Fruit fly (Drosophila melanogaster): ENCODE results near the gene CG13474.

The CG13474 gene

dm6 chr3L:14655178-14655577 is 41.7 kb downstream of the CG13474 start (continued):
- peak; percentile 73 for TF ChIP-seq abd-A (tag; optimal IDR thresholded peaks at IDR 0.05)
- TF ChIP-seq sug (tag; optimal IDR thresholded peaks at IDR 0.05), result no peak
- no peak for TF ChIP-seq sc (optimal IDR thresholded peaks at IDR 0.05)
- TF ChIP-seq sc (GFP tag; optimal IDR thresholded peaks at IDR 0.05), result no peak
- no peak for TF ChIP-seq CG11456 (GFP tag; IDR thresholded peaks at IDR 0.05)
- TF ChIP-seq CG2712 (tag; optimal IDR thresholded peaks at IDR 0.05), result no peak
- TF ChIP-seq CG12744 (GFP tag; optimal IDR thresholded peaks at IDR 0.05), result no peak
- TF ChIP-seq NC2α (GFP tag; optimal IDR thresholded peaks at IDR 0.05), result no peak
- no peak for TF ChIP-seq Sry-β (GFP tag; optimal IDR thresholded peaks at IDR 0.05)
- no peak for TF ChIP-seq ATbp (GFP tag; optimal IDR thresholded peaks at IDR 0.05)
- TF ChIP-seq ab (GFP tag; optimal IDR thresholded peaks at IDR 0.05), result no peak
- TF ChIP-seq knrl (GFP tag; IDR thresholded peaks at IDR 0.05; ENCODE audit: partially characterized antibody), result no peak
- TF ChIP-seq eve (GFP tag; optimal IDR thresholded peaks at IDR 0.05), result peak in 1 of 2 experiments; percentile 0

- TF ChIP-seq Gug (GFP tag; IDR thresholded peaks at IDR 0.05) (no peak), crol (GFP tag; IDR thresholded peaks at IDR 0.05) (peak; percentile 35; the same call in 1 of the 2 replicates), yki (optimal IDR thresholded peaks at IDR 0.05) (no peak), phol (tag; optimal IDR thresholded peaks at IDR 0.05) (no peak), danr (GFP tag; IDR thresholded peaks at IDR 0.05) (no peak), Dad (GFP tag; optimal IDR thresholded peaks at IDR 0.05) (no peak), gcm (GFP tag; optimal IDR thresholded peaks at IDR 0.05) (peak; percentile 19), wor (GFP tag; IDR thresholded peaks at IDR 0.05) (no peak), Hey (tag; optimal IDR thresholded peaks at IDR 0.05) (no peak), org-1 (GFP tag; optimal IDR thresholded peaks at IDR 0.05) (no peak), tio (GFP tag; optimal IDR thresholded peaks at IDR 0.05) (no peak), Gsc (GFP tag; IDR thresholded peaks at IDR 0.05) (no peak), CG3163 (GFP tag; optimal IDR thresholded peaks at IDR 0.05) (no peak), tup (GFP tag; optimal IDR thresholded peaks at IDR 0.05) (no peak), Jarid2 (GFP tag; optimal IDR thresholded peaks at IDR 0.05) (no peak), al (GFP tag; IDR thresholded peaks at IDR 0.05) (no peak), CG16863 (GFP tag; optimal IDR thresholded peaks at IDR 0.05) (no peak), emc (GFP tag; optimal IDR thresholded peaks at IDR 0.05) (no peak), H15 (GFP tag; IDR thresholded peaks at IDR 0.05) (no peak), CG8359 (GFP tag; optimal IDR thresholded peaks at IDR 0.05; ENCODE audit: borderline replicate concordance) (no peak), Pdp1 (GFP tag; optimal IDR thresholded peaks at IDR 0.05) (peak in 1 of 2 experiments; percentile 2), CG14860 (GFP tag; IDR thresholded peaks at IDR 0.05; ENCODE audit: partially characterized antibody) (no peak), CG14441 (GFP tag; IDR thresholded peaks at IDR 0.05) (no peak), amos (GFP tag; IDR thresholded peaks at IDR 0.05; ENCODE audit: partially characterized antibody) (no peak), CG6765 (GFP tag; optimal IDR thresholded peaks at IDR 0.05) (no peak), CG4328 (GFP tag; optimal IDR thresholded peaks at IDR 0.05) (peak; percentile 53), CG17385 (GFP tag; optimal IDR thresholded peaks at IDR 0.05) (no peak), Awh (GFP tag; IDR thresholded peaks at IDR 0.05) (no peak), sd (tag; optimal IDR thresholded peaks at IDR 0.05) (peak; percentile 30), caup (GFP tag; optimal IDR thresholded peaks at IDR 0.05; ENCODE audit: severe bottlenecking) (no peak), CG32767 (GFP tag; IDR thresholded peaks at IDR 0.05) (no peak), mirr (GFP tag; optimal IDR thresholded peaks at IDR 0.05) (no peak), peb (GFP tag; IDR thresholded peaks at IDR 0.05) (no peak), zfh1 (GFP tag; IDR thresholded peaks at IDR 0.05) (0 out of 3 replicates have a peak, but pooled peaks have one; percentile 7), chm (GFP tag; IDR thresholded peaks at IDR 0.05) (0 out of 2 replicates have a peak, but pooled peaks have one; percentile 21), sr (GFP tag; IDR thresholded peaks at IDR 0.05) (peak; percentile 93), CG1529 (GFP tag; optimal IDR thresholded peaks at IDR 0.05) (no peak), Asciz (GFP tag; optimal IDR thresholded peaks at IDR 0.05) (no peak), E2f2 (GFP tag; IDR thresholded peaks at IDR 0.05) (no peak)
Measured at dm6 chr3L:14654737-14655136, 42.2 kb downstream of the CG13474 start.

Measured in whole organism, embryonic.